Worm (Caenorhabditis elegans) whole organism, early embryonic: ENCODE data around the gene C03C10.2.

Source experiments
- B0310.2 ChIP-seq: sonication (generic microtip); optimal IDR thresholded peaks from 2 replicates; lab custom pipeline; 2016; ENCODE audit warnings: mild to moderate bottlenecking, missing genetic modification characterization, missing compliant biosample characterization
- F13C5.2 ChIP-seq: sonication (generic microtip); optimal IDR thresholded peaks from 2 replicates; lab custom pipeline; 2017; ENCODE audit warnings: mild to moderate bottlenecking, missing genetic modification characterization, inconsistent platforms, missing compliant biosample characterization
- aly-1 ChIP-seq: sonication (generic microtip); optimal IDR thresholded peaks from 2 replicates; lab custom pipeline; 2016; ENCODE audit warnings: missing genetic modification characterization, missing compliant biosample characterization
- ama-1 ChIP-seq: fragments of 150-350 bp; optimal IDR thresholded peaks from 2 replicates; lab custom pipeline; 2014
- ceh-13 ChIP-seq: fragments of 200-800 bp; sonication (Bioruptor generic); optimal IDR thresholded peaks from 2 replicates; lab custom pipeline; 2018; ENCODE audit warnings: mild to moderate bottlenecking, missing genetic modification characterization, missing compliant biosample characterization
- ceh-36 ChIP-seq: sonication (generic microtip); optimal IDR thresholded peaks from 2 replicates; lab custom pipeline; 2016; ENCODE audit warnings: missing genetic modification characterization, inconsistent platforms, missing compliant biosample characterization
- ets-7 ChIP-seq: sonication (generic microtip); optimal IDR thresholded peaks from 2 replicates; lab custom pipeline; 2016; ENCODE audit warnings: missing genotype, missing genetic modification characterization, missing compliant biosample characterization
- flt-1 ChIP-seq: fragments of 200-800 bp; sonication (Bioruptor generic); IDR thresholded peaks from 2 replicates; pipeline ENCODE4 v1.3.6; 2022; ENCODE audit warnings: missing genetic modification characterization, missing compliant biosample characterization
- hmbx-1 ChIP-seq: sonication (generic microtip); optimal IDR thresholded peaks from 2 replicates; lab custom pipeline; 2016; ENCODE audit warnings: mild to moderate bottlenecking, missing genetic modification characterization, missing compliant biosample characterization
- hmg-4 ChIP-seq: fragments of 200-800 bp; sonication (Bioruptor generic); optimal IDR thresholded peaks from 2 replicates; lab custom pipeline; 2018; ENCODE audit warnings: mild to moderate bottlenecking, missing genetic modification characterization, missing compliant biosample characterization
- hnd-1 ChIP-seq: sonication (generic microtip); optimal IDR thresholded peaks from 2 replicates; lab custom pipeline; 2016; ENCODE audit warnings: missing genetic modification characterization, missing compliant biosample characterization
- pes-1 ChIP-seq: fragments of 200-800 bp; sonication (Bioruptor generic); IDR thresholded peaks from 2 replicates; pipeline ENCODE4 v1.3.6; 2022; ENCODE audit warnings: missing genetic modification reagents, missing genetic modification characterization, missing compliant biosample characterization
- scrt-1 ChIP-seq: fragments of 200-800 bp; sonication (Bioruptor generic); IDR thresholded peaks from 2 replicates; pipeline ENCODE4 v1.3.6; 2022; ENCODE audit warnings: missing genetic modification characterization, missing compliant biosample characterization
- sea-1 ChIP-seq: fragments of 200-800 bp; sonication (Bioruptor generic); conservative IDR thresholded peaks from 2 replicates; pipeline ENCODE4 v1.3.6; 2022; ENCODE audit warnings: missing genetic modification characterization, missing compliant biosample characterization
- tbx-11 ChIP-seq: fragments of 200-800 bp; sonication (Bioruptor generic); IDR thresholded peaks from 2 replicates; pipeline ENCODE4 v1.3.6; 2022; ENCODE audit warnings: missing genetic modification characterization, missing compliant biosample characterization
- tbx-37 ChIP-seq: fragments of 200-800 bp; sonication (Bioruptor generic); conservative IDR thresholded peaks from 2 replicates; pipeline ENCODE4 v1.3.6; 2022; ENCODE audit warnings: missing genetic modification reagents, missing genetic modification characterization, missing compliant biosample characterization
- tra-4 ChIP-seq: sonication (generic microtip); optimal IDR thresholded peaks from 2 replicates; lab custom pipeline; 2017; ENCODE audit warnings: missing genetic modification characterization, missing compliant biosample characterization

Gene C03C10.2

DNA sequence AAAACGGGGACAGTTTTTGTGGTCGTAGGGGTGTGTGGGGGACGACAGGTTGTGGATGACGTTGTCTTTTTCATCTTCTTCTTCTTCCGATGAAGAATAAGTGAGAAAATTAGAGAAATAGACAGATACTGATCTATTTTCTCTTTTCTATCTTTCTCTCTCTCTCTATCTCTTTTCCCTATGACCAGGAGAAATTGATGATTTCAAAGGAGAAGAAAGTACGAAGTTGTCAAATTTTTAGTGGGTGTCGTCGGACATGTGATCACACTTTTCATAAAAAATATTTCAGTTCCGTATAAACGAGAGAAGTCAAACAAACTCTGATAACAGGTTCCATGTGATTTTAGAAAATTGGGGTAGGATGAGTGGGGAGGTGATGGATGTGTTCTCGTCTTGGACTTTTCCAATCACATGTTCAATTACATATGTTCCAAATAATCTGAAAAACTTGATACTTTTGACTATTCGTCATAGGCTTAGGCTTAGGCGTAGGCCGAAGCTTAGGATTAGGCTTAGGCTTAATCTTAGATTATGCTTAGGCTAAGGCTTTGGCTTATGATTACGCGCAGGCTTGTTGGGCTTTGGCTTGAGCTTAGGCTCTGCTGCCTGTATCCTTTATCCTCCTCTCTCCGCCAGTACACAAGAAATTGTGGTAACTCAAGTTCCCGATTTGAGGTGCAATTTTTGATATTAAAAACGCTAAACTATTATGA lies 9.2 kb downstream of the C03C10.2 start:
- TF ChIP-seq ceh-36 (tag; lab: Kevin White, UChicago) (peak; percentile 64), aly-1 (tag; lab: Kevin White, UChicago) (no peak)

DNA sequence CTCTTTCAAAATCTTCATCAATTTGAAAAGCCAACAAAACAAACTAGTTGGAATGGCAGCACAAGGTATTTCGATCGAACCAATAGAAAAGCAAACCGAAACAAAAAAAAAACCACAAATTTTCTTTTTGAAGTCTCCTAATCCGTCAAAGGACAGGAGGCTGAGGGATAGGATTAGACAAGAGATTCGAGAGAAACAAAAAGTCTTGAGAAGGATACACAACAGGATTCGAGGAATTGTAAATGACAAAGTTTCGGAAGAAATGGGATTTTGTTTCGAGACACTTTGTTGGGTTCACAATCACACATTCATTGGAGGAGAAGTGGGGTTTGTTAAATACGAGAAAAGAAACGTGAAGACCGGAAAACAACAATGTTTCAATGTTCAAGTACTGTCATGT lies 10.1 kb downstream of the C03C10.2 start:
- no peak for TF ChIP-seq B0310.2 (tag; lab: Kevin White, UChicago)
- peak; percentile 7 for TF ChIP-seq ceh-36 (tag; lab: Kevin White, UChicago)

DNA sequence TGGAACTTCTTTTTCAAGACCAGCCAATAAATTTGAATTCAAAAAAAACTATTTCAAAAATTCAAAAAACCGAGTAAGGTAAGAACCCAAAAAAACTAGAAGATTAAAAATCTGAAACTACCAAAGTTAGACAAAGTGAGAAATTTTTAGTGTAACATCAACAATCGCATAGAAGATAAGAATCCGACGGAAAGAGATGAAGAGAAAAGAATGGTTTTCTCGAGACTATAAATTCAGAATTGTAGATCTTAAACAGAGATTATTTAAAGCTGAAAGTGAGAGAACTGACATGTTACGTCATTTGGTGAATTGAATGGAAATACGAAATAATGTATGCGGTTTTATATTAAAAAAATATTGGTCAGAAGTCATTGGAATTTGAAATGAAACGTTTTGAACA lies 11.2 kb downstream of the C03C10.2 start:
- TF ChIP-seq tbx-37 (GFP tag; lab: Robert Waterston, UW), result no peak
- no peak for TF ChIP-seq sea-1
- no peak for TF ChIP-seq pes-1 (GFP tag; lab: Robert Waterston, UW)
- TF ChIP-seq scrt-1 (GFP tag; lab: Robert Waterston, UW), result no peak
- no peak for TF ChIP-seq B0310.2 (tag; lab: Kevin White, UChicago)

DNA sequence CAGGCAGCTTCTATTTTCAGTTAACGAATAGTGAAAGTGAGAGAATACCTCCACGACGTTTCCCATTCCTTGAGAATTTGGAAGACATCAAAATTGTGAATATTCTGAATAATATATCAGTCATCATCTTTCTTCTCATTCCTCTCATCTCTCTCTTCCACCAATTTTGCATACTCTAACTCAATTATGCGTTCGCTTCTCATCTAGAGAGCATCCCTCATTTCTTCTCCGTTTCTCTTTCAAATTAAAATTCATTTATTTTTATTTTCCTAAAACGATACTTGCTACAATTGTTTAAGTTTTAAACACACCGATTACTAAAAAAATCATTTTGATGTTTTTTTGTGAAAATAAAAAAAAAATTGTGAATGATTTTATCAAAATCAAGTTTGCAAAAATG lies 12.3 kb downstream of the C03C10.2 start:
- TF ChIP-seq hnd-1 (no peak), ceh-36 (tag; lab: Kevin White, UChicago) (no peak), tbx-11 (GFP tag; lab: Robert Waterston, UW) (no peak), ama-1 (lab: Kevin White, UChicago) (no peak), hmg-4 (GFP tag; lab: Kevin White, UChicago) (no peak), scrt-1 (GFP tag; lab: Robert Waterston, UW) (no peak)

DNA sequence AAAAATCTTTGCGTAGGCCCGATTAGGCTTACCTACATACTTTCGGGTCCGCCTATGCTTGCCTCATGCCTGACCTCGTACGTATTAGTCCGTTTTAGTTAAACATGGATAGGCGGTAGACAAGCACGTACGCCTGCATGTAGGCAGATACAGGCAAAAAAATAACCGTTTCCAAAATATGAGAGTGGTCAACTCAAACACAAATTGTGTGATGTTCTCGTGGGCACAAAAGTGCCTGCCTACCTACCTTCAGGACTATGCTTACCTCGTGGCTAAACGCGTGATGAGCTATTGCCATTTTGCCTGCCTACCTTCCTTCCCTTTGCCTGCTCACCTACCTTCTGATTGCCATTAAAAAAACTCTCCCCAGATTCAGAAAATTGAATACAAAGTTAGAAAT lies 15.7 kb downstream of the C03C10.2 start:
- no peak for TF ChIP-seq tbx-37 (GFP tag; lab: Robert Waterston, UW)
- no peak for TF ChIP-seq tbx-11 (GFP tag; lab: Robert Waterston, UW)
- TF ChIP-seq hmg-4 (GFP tag; lab: Kevin White, UChicago), result no peak
- TF ChIP-seq ceh-13, result no peak
- TF ChIP-seq hmbx-1, result no peak
- TF ChIP-seq tra-4 (tag; lab: Kevin White, UChicago), result no peak
- TF ChIP-seq aly-1 (tag; lab: Kevin White, UChicago), result no peak
- TF ChIP-seq sea-1, result no peak
- no peak for TF ChIP-seq pes-1 (GFP tag; lab: Robert Waterston, UW)

DNA sequence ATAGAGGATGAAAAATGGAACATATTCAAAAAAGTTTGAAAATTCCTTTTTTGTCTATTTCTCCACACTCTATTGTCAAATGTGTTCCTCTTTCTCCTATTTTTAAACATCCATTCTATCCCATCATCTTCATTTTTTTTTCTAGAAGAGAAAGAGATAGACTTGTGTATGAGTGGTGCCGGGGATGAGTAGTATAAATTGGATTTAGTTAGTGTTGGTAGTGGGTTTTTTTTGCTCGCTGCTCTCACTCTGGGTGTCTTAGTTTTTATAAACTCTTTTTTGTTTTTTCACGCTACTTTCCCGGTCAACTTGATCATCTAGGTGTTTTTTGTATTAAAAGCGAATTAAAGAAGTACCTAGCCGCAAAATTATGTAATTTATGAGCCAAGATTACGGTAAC lies 16.4 kb downstream of the C03C10.2 start:
- TF ChIP-seq B0310.2 (tag; lab: Kevin White, UChicago), result no peak
- no peak for TF ChIP-seq scrt-1 (GFP tag; lab: Robert Waterston, UW)

DNA sequence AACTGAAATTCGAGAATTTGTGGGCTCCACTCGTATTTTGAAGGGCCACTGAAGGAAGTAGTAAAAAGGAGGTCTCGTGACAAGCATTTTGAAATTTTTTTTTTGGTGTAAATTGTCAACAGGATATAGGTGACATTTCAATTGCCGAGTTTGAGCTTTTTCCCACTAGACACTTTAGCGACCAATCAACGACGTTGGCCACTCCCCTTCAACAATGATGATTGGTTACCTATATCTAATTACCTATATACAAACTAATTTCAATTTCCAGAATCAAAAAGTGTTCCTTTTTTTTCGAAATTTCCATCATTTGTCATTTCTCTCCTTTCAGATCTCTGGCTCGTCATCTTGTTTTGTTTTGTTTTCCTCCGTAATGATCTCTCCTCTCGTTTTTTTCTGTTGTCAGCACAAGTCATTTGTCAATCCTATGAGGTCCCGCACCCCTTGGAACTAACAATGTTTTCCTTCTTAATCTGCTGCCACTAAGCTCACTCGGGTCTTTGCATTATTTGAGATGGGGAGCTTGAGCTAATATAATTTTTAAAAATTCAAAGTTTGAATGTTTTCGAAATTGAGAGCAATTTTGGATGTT lies 17.2 kb downstream of the C03C10.2 start:
- no peak for TF ChIP-seq sea-1
- no peak for TF ChIP-seq hnd-1
- TF ChIP-seq flt-1 (GFP tag; lab: Robert Waterston, UW), result no peak
- TF ChIP-seq tbx-11 (GFP tag; lab: Robert Waterston, UW), result no peak
- TF ChIP-seq tbx-37 (GFP tag; lab: Robert Waterston, UW), result no peak
- no peak for TF ChIP-seq B0310.2 (tag; lab: Kevin White, UChicago)
- no peak for TF ChIP-seq scrt-1 (GFP tag; lab: Robert Waterston, UW)
- no peak for TF ChIP-seq hmbx-1
- no peak for TF ChIP-seq ets-7 (tag; lab: Kevin White, UChicago)
- no peak for TF ChIP-seq pes-1 (GFP tag; lab: Robert Waterston, UW)
- no peak for TF ChIP-seq ama-1 (lab: Kevin White, UChicago)
- no peak for TF ChIP-seq hmg-4 (GFP tag; lab: Kevin White, UChicago)
- no peak for TF ChIP-seq aly-1 (tag; lab: Kevin White, UChicago)

DNA sequence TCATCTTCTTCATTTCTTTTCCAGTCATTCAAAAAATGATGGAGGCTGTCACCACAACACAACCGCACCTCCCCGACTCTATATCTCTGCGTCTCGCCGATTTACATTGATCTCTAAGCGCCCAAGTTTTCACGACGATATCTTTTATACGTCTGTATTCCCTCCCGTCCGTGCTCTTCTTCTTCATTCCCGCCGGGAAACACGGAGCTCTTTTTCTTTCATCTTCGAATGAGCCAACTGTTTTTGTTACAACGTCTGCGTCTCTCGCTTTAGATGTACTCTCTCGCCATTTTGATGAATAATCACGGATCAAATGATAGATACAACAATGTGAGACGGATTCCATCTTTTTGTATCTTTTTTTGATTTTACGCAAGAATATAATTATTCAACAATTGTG lies 22.7 kb downstream of the C03C10.2 start:
- TF ChIP-seq tra-4 (tag; lab: Kevin White, UChicago) (no peak), scrt-1 (GFP tag; lab: Robert Waterston, UW) (no peak), hmbx-1 (no peak), tbx-11 (GFP tag; lab: Robert Waterston, UW) (no peak), B0310.2 (tag; lab: Kevin White, UChicago) (no peak), F13C5.2 (tag; lab: Kevin White, UChicago) (no peak), ets-7 (tag; lab: Kevin White, UChicago) (no peak), hnd-1 (no peak), pes-1 (GFP tag; lab: Robert Waterston, UW) (no peak), ceh-13 (no peak), aly-1 (tag; lab: Kevin White, UChicago) (no peak), flt-1 (GFP tag; lab: Robert Waterston, UW) (no peak)

DNA sequence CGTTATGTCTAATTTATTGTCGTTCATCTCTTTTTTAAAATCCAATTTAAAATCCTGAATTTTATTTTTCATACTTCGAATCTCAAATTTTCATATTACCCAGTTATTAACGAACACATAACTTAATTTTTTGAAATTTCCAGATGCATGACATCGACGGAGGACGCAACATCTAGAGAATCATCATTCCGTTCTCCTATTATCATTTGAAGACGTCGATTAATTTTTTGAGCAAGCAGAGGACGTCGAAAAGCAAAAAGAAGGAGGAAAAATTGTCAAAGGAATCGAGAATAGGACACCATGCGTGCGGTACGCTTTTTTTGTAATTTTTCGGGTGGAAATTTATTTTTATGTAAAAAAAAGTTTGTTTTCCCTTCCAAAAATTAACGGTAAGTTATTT lies 24.2 kb downstream of the C03C10.2 start, which contains the start of gene unc-103:
Gene unc-103, plus strand, starts transcription at position 301 of the 400 bp plus-strand sequence.
- no peak for TF ChIP-seq tbx-37 (GFP tag; lab: Robert Waterston, UW)
- TF ChIP-seq aly-1 (tag; lab: Kevin White, UChicago), result no peak
- TF ChIP-seq flt-1 (GFP tag; lab: Robert Waterston, UW), result no peak
- no peak for TF ChIP-seq sea-1
- no peak for TF ChIP-seq hmg-4 (GFP tag; lab: Kevin White, UChicago)
- no peak for TF ChIP-seq ceh-36 (tag; lab: Kevin White, UChicago)
- no peak for TF ChIP-seq ets-7 (tag; lab: Kevin White, UChicago)
- no peak for TF ChIP-seq tra-4 (tag; lab: Kevin White, UChicago)
- no peak for TF ChIP-seq tbx-11 (GFP tag; lab: Robert Waterston, UW)
- TF ChIP-seq ama-1 (lab: Kevin White, UChicago), result no peak
- TF ChIP-seq B0310.2 (tag; lab: Kevin White, UChicago), result no peak
- no peak for TF ChIP-seq pes-1 (GFP tag; lab: Robert Waterston, UW)
- TF ChIP-seq hnd-1, result no peak
- no peak for TF ChIP-seq scrt-1 (GFP tag; lab: Robert Waterston, UW)
- no peak for TF ChIP-seq F13C5.2 (tag; lab: Kevin White, UChicago)
- no peak for TF ChIP-seq ceh-13
- TF ChIP-seq hmbx-1, result no peak
